Fruit fly (Drosophila melanogaster): ENCODE measurements around the gene CG11247.

Gene CG11247

dm6 chr3L:21728616-21729047, at the start of gene CG11247, which contains the start of gene Polr2H (continued):
- TF ChIP-seq Mes4 (GFP tag; optimal IDR thresholded peaks at IDR 0.05) (peak; percentile 72), caup (GFP tag; optimal IDR thresholded peaks at IDR 0.05; ENCODE audit: severe bottlenecking) (peak; percentile 77), MTF-1 (GFP tag; optimal IDR thresholded peaks at IDR 0.05; ENCODE audit: borderline replicate concordance) (no peak), lov (optimal IDR thresholded peaks at IDR 0.05) (no peak), lov (GFP tag; IDR thresholded peaks at IDR 0.05) (peak; percentile 81; the same call in 2 of the 3 replicates), ase (GFP tag; IDR thresholded peaks at IDR 0.05) (peak; percentile 92), oc (tag; optimal IDR thresholded peaks at IDR 0.05) (peak; percentile 59), wek (GFP tag; optimal IDR thresholded peaks at IDR 0.05) (peak; percentile 49), CG13287 (GFP tag; IDR thresholded peaks at IDR 0.05; ENCODE audit: partially characterized antibody) (peak; percentile 85), CG8765 (GFP tag; IDR thresholded peaks at IDR 0.05) (peak; percentile 89), croc (GFP tag; conservative IDR thresholded peaks at IDR 0.05) (peak; percentile 90), CG10366 (GFP tag; IDR thresholded peaks at IDR 0.05) (peak; percentile 93), nmo (GFP tag; optimal IDR thresholded peaks at IDR 0.05) (peak; percentile 95), CG1792 (GFP tag; optimal IDR thresholded peaks at IDR 0.05) (peak; percentile 89), CkIIα-i1 (GFP tag; IDR thresholded peaks at IDR 0.05) (peak; percentile 41; the same call in 1 of the 2 replicates), danr (GFP tag; IDR thresholded peaks at IDR 0.05) (peak; percentile 89), HHEX (GFP tag; optimal IDR thresholded peaks at IDR 0.05) (peak; percentile 71), Abd-B (GFP tag; optimal IDR thresholded peaks at IDR 0.05) (peak; percentile 97), onecut (GFP tag; IDR thresholded peaks at IDR 0.05) (peak; percentile 61), CG33557 (GFP tag; optimal IDR thresholded peaks at IDR 0.05) (peak; percentile 72), CG6654 (GFP tag; optimal IDR thresholded peaks at IDR 0.05) (peak; percentile 72), CG7786 (GFP tag; optimal IDR thresholded peaks at IDR 0.05) (peak; percentile 95), jing (GFP tag; optimal IDR thresholded peaks at IDR 0.05) (peak; percentile 79), MBD-R2 (GFP tag; IDR thresholded peaks at IDR 0.05) (peak; percentile 94), chif (GFP tag; optimal IDR thresholded peaks at IDR 0.05) (peak; percentile 92 to 96), Dek (tag; optimal IDR thresholded peaks at IDR 0.05) (peak; percentile 77), CG7839 (tag; optimal IDR thresholded peaks at IDR 0.05) (peak; percentile 89), Ets65A (GFP tag) (peak; percentile 100), CG8388 (GFP tag; optimal IDR thresholded peaks at IDR 0.05) (peak; percentile 81), Ptx1 (GFP tag; IDR thresholded peaks at IDR 0.05) (peak; percentile 96), PHDP (tag; optimal IDR thresholded peaks at IDR 0.05) (peak; percentile 80), hkb (optimal IDR thresholded peaks at IDR 0.05) (peak; percentile 73), hkb (GFP tag; IDR thresholded peaks at IDR 0.05) (peak; percentile 76), CG31224 (GFP tag; IDR thresholded peaks at IDR 0.05) (peak; percentile 82), CG8478 (optimal IDR thresholded peaks at IDR 0.05) (no peak), pb (GFP tag; optimal IDR thresholded peaks at IDR 0.05) (peak; percentile 86), Meics (GFP tag; optimal IDR thresholded peaks at IDR 0.05) (peak; percentile 79), dati (GFP tag; IDR thresholded peaks at IDR 0.05) (peak; percentile 64; the same call in 1 of the 2 replicates), CG11247 (GFP tag; IDR thresholded peaks at IDR 0.05) (peak; percentile 97), dmrt11E (tag; optimal IDR thresholded peaks at IDR 0.05) (peak; percentile 89), tx (GFP tag; optimal IDR thresholded peaks at IDR 0.05) (peak; percentile 96), Sry-β (GFP tag; optimal IDR thresholded peaks at IDR 0.05) (peak; percentile 66), btn (GFP tag; optimal IDR thresholded peaks at IDR 0.05) (peak; percentile 78), grn (GFP tag; optimal IDR thresholded peaks at IDR 0.05) (peak; percentile 30), sr (GFP tag; IDR thresholded peaks at IDR 0.05) (peak; percentile 73; the same call in 2 of the 3 replicates), CG6175 (GFP tag; IDR thresholded peaks at IDR 0.05) (peak; percentile 83), sqz (GFP tag; optimal IDR thresholded peaks at IDR 0.05) (peak; percentile 28), CG6254 (GFP tag; optimal IDR thresholded peaks at IDR 0.05) (peak; percentile 49), CG6854 (GFP tag; optimal IDR thresholded peaks at IDR 0.05) (no peak), crp (GFP tag; optimal IDR thresholded peaks at IDR 0.05) (peak in 1 of 2 experiments; percentile 66), nerfin-1 (tag; optimal IDR thresholded peaks at IDR 0.05) (peak; percentile 78)
